Worm (Caenorhabditis elegans): Measurements from ENCODE around the gene unc-104.
"Not testable (repeated sequence)": the region's sequence is repeated elsewhere in the genome, so short reads cannot be mapped to it uniquely, and the experiment has no call there.

DNA sequence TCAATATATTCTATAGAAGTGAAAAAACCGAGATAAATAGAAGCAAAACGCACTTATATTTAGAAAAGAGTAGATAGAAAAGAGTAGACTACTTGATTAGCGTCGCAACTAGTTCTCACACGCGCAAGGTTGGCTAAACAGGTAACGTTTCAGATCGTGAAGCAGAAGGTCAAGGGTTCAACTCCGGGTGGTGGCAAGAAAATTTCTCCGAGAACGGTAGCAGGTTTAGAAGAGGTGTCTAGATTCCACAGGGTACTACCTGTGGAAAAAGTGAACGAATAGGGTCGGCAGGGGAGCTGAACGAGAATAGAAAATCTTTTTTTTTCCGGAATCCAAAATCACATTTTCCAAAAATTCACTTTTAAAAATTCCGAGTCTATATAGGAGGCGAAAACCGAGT lies 47.3 kb downstream of the unc-104 start:
- TF ChIP-seq ama-1 (optimal IDR thresholded peaks at IDR 0.05); ceh-13 (GFP tag; optimal IDR thresholded peaks at IDR 0.05): not testable (repeated sequence)
- TF ChIP-seq flt-1 (GFP tag; IDR thresholded peaks at IDR 0.05) = peak; percentile 39

All from whole organism, early embryonic.